Worm (Caenorhabditis elegans): ENCODE results near the gene msp-51.

- TF ChIP-seq nhr-2 (tag; optimal IDR thresholded peaks at IDR 0.05) (no peak), zip-8 (tag; optimal IDR thresholded peaks at IDR 0.05) (no peak), unc-62 (GFP tag; optimal IDR thresholded peaks at IDR 0.05) (no peak), nhr-28 (tag; optimal IDR thresholded peaks at IDR 0.05) (no peak), unc-39 (tag; optimal IDR thresholded peaks at IDR 0.05) (no peak), mab-5 (tag; optimal IDR thresholded peaks at IDR 0.05) (no peak), snpc-4 (tag; optimal IDR thresholded peaks at IDR 0.05) (no peak), nhr-76 (tag; optimal IDR thresholded peaks at IDR 0.05) (no peak), ztf-11 (tag; optimal IDR thresholded peaks at IDR 0.05) (no peak)
These were observed 38.3 kb upstream of the msp-51 start for ce11 chrIV:5333484-5333883.
